Fruit fly (Drosophila melanogaster): ENCODE measurements around the gene CG13073.

CG13073 gene

DNA sequence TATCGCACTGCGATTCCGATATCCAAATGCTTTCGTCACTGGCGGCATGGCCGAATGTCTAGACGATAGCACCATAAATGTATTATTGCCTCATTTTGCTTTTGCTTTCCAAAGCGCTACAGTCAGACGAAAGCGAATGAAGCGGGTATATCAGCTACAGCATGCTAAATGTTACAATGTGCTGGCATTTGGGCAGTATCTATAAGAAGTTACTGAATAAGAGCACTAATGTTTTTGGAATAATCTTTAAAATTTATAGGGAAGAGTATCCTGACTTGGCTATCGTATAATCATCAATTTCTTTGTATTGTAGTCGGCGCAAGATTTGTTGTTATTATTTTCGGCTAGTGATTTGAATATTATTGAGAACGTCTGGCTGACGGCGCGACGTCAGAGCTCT lies 13.9 kb downstream of the CG13073 start (continued):
- peak; percentile 64 for TF ChIP-seq CG16863 (GFP tag; optimal IDR thresholded peaks at IDR 0.05)
- peak; percentile 57 for TF ChIP-seq emc (GFP tag; optimal IDR thresholded peaks at IDR 0.05)
- peak; percentile 45; the same call in 1 of the 3 replicates for TF ChIP-seq C15 (GFP tag; IDR thresholded peaks at IDR 0.05)
- TF ChIP-seq CG13894 (tag; optimal IDR thresholded peaks at IDR 0.05): peak; percentile 70
- TF ChIP-seq Xbp1 (GFP tag; optimal IDR thresholded peaks at IDR 0.05): peak; percentile 70
- peak; percentile 92 for TF ChIP-seq dysf (GFP tag; IDR thresholded peaks at IDR 0.05)
- peak; percentile 44; the same call in 1 of the 2 replicates for TF ChIP-seq Gsc (GFP tag; IDR thresholded peaks at IDR 0.05)
- no peak for TF ChIP-seq Lpt (GFP tag; optimal IDR thresholded peaks at IDR 0.05)
- TF ChIP-seq CG14860 (GFP tag; IDR thresholded peaks at IDR 0.05; ENCODE audit: partially characterized antibody): no peak
- peak; percentile 78 for TF ChIP-seq Sox102F (GFP tag; optimal IDR thresholded peaks at IDR 0.05)
- peak; percentile 24 for TF ChIP-seq CG6254 (GFP tag; optimal IDR thresholded peaks at IDR 0.05)
- peak; percentile 71 for TF ChIP-seq HmgZ (tag; optimal IDR thresholded peaks at IDR 0.05)
- no peak for TF ChIP-seq CG10565 (GFP tag; optimal IDR thresholded peaks at IDR 0.05)
- peak; percentile 62 for TF ChIP-seq CG1647 (GFP tag; optimal IDR thresholded peaks at IDR 0.05)
- peak; percentile 82 for TF ChIP-seq CG12071 (GFP tag; optimal IDR thresholded peaks at IDR 0.05)
- TF ChIP-seq sens (GFP tag): peak; percentile 94
- TF ChIP-seq CG8359 (GFP tag; optimal IDR thresholded peaks at IDR 0.05; ENCODE audit: borderline replicate concordance): peak; percentile 7
- TF ChIP-seq tup (GFP tag; optimal IDR thresholded peaks at IDR 0.05): peak; percentile 32
- peak; percentile 18 for TF ChIP-seq CG18764 (GFP tag; optimal IDR thresholded peaks at IDR 0.05)
- TF ChIP-seq ATbp (GFP tag; optimal IDR thresholded peaks at IDR 0.05): peak; percentile 72
- peak; percentile 73 for TF ChIP-seq danr (GFP tag; IDR thresholded peaks at IDR 0.05)
- TF ChIP-seq CG2875 (GFP tag; optimal IDR thresholded peaks at IDR 0.05): peak; percentile 33
- peak; percentile 35 for TF ChIP-seq CG4282 (GFP tag; optimal IDR thresholded peaks at IDR 0.05)
- no peak for TF ChIP-seq fru (optimal IDR thresholded peaks at IDR 0.05)
- TF ChIP-seq tin (GFP tag; optimal IDR thresholded peaks at IDR 0.05): peak; percentile 65
- peak; percentile 82 for TF ChIP-seq CG7372 (GFP tag; IDR thresholded peaks at IDR 0.05)
- no peak; the same call in 1 of the 2 replicates for TF ChIP-seq CG32767 (GFP tag; IDR thresholded peaks at IDR 0.05)
- TF ChIP-seq CG5245 (GFP tag; optimal IDR thresholded peaks at IDR 0.05): peak; percentile 46
- peak; percentile 93 for TF ChIP-seq lab (GFP tag; optimal IDR thresholded peaks at IDR 0.05)
- TF ChIP-seq CG5953 (GFP tag; IDR thresholded peaks at IDR 0.05): peak; percentile 84
- peak; percentile 83 for TF ChIP-seq dmrt99B (tag; optimal IDR thresholded peaks at IDR 0.05)
- peak; percentile 59 for TF ChIP-seq tx (GFP tag; optimal IDR thresholded peaks at IDR 0.05)
- TF ChIP-seq Six4 (GFP tag; optimal IDR thresholded peaks at IDR 0.05): peak; percentile 27
- TF ChIP-seq Ets65A (GFP tag): peak; percentile 98
- peak; percentile 81 for TF ChIP-seq Dek (tag; optimal IDR thresholded peaks at IDR 0.05)
- TF ChIP-seq sd (tag; optimal IDR thresholded peaks at IDR 0.05): peak; percentile 51
- TF ChIP-seq dimm (GFP tag; IDR thresholded peaks at IDR 0.05): peak; percentile 61; the same call in 1 of the 2 replicates
- peak; percentile 52 for TF ChIP-seq Hr3 (GFP tag; optimal IDR thresholded peaks at IDR 0.05)
- peak; percentile 58 for TF ChIP-seq Sox100B (GFP tag; optimal IDR thresholded peaks at IDR 0.05)
- TF ChIP-seq NfI (GFP tag; optimal IDR thresholded peaks at IDR 0.05): peak; percentile 81
- no peak for TF ChIP-seq CG13123 (GFP tag; optimal IDR thresholded peaks at IDR 0.05)
- TF ChIP-seq CG7357 (GFP tag; IDR thresholded peaks at IDR 0.05): peak; percentile 76
- peak; percentile 79 to 88 for TF ChIP-seq Pdp1 (GFP tag; optimal IDR thresholded peaks at IDR 0.05)
- TF ChIP-seq pzg (GFP tag; optimal IDR thresholded peaks at IDR 0.05): peak; percentile 4
- TF ChIP-seq Jarid2 (GFP tag; optimal IDR thresholded peaks at IDR 0.05): peak; percentile 41
- TF ChIP-seq CG7745 (tag; optimal IDR thresholded peaks at IDR 0.05): no peak

Measured in whole organism, embryonic.